Fruit fly (Drosophila melanogaster) whole organism, embryonic: Measurements from ENCODE around the gene RpS12.

Source experiments
- ATbp ChIP-seq: fragments of 200-800 bp; sonication (Bioruptor generic); optimal IDR thresholded peaks from 2 replicates; lab custom pipeline; 2017; ENCODE audit warnings: missing biosample characterization, mild to moderate bottlenecking, missing genetic modification characterization, missing genetic modification reagents
- Aef1 ChIP-seq: fragments of 200-800 bp; sonication (Bioruptor generic); IDR thresholded peaks from 3 replicates; pipeline ENCODE4 v1.3.6; 2022; ENCODE audit warnings: missing biosample characterization, missing genetic modification characterization
- Atf6 ChIP-seq: fragments of 200-800 bp; sonication (Bioruptor generic); IDR thresholded peaks from 2 replicates; pipeline ENCODE4 v1.3.6; 2022; ENCODE audit warnings: missing biosample characterization, missing genetic modification characterization
- B-H2 ChIP-seq: fragments of 200-800 bp; sonication (Bioruptor generic); optimal IDR thresholded peaks from 2 replicates; lab custom pipeline; 2018; ENCODE audit warnings: missing biosample characterization, mild to moderate bottlenecking, missing genetic modification characterization
- CG12391 ChIP-seq: fragments of 200-800 bp; sonication (Bioruptor generic); optimal IDR thresholded peaks from 3 replicates; lab custom pipeline; 2018; ENCODE audit warnings: missing biosample characterization, mild to moderate bottlenecking, missing genetic modification characterization, moderate library complexity
- CG13123 ChIP-seq: fragments of 200-800 bp; sonication (Bioruptor generic); optimal IDR thresholded peaks from 2 replicates; lab custom pipeline; 2016; ENCODE audit warnings: missing biosample characterization, missing genetic modification characterization
- CG15514 ChIP-seq: fragments of 200-800 bp; sonication (Bioruptor generic); optimal IDR thresholded peaks from 3 replicates; lab custom pipeline; 2017; ENCODE audit warnings: missing biosample characterization, missing genetic modification characterization, mild to moderate bottlenecking, moderate library complexity, missing genetic modification reagents
- CG17802 ChIP-seq: fragments of 200-800 bp; sonication (Bioruptor generic); optimal IDR thresholded peaks from 2 replicates; lab custom pipeline; 2018; ENCODE audit warnings: missing biosample characterization, mild to moderate bottlenecking, missing genetic modification characterization, moderate library complexity
- CG17829 ChIP-seq: fragments of 200-800 bp; optimal IDR thresholded peaks from 2 replicates; lab custom pipeline; 2019; ENCODE audit warnings: missing biosample characterization, mild to moderate bottlenecking, missing genetic modification characterization, moderate library complexity
- CG18619 ChIP-seq: fragments of 200-800 bp; sonication (Bioruptor generic); optimal IDR thresholded peaks from 3 replicates; lab custom pipeline; 2017; ENCODE audit warnings: missing biosample characterization, mild to moderate bottlenecking, missing genetic modification characterization
- CG3838 ChIP-seq: fragments of 200-800 bp; sonication (Bioruptor generic); optimal IDR thresholded peaks from 3 replicates; lab custom pipeline; 2016; ENCODE audit warnings: missing biosample characterization, missing genetic modification characterization
- CG3995 ChIP-seq: fragments of 200-800 bp; sonication (Bioruptor generic); optimal IDR thresholded peaks from 3 replicates; lab custom pipeline; 2016; ENCODE audit warnings: missing biosample characterization, missing genetic modification characterization
- CG4360 ChIP-seq: fragments of 200-800 bp; sonication (Bioruptor generic); IDR thresholded peaks from 2 replicates; pipeline ENCODE4 v1.3.6; 2022; ENCODE audit warnings: missing biosample characterization, missing genetic modification characterization
- CG4404 ChIP-seq: fragments of 200-800 bp; sonication (Bioruptor generic); IDR thresholded peaks from 2 replicates; pipeline ENCODE4 v1.3.6; 2022; ENCODE audit warnings: missing biosample characterization, missing genetic modification characterization
- CG4707 ChIP-seq: fragments of 200-800 bp; sonication (Bioruptor generic); optimal IDR thresholded peaks from 2 replicates; lab custom pipeline; 2018; ENCODE audit warnings: missing biosample characterization, mild to moderate bottlenecking, missing genetic modification characterization, moderate library complexity
- CG4820 ChIP-seq: fragments of 200-800 bp; sonication (Bioruptor generic); optimal IDR thresholded peaks from 3 replicates; lab custom pipeline; 2016; ENCODE audit warnings: missing biosample characterization, missing genetic modification characterization
- CG7556 ChIP-seq: fragments of 200-800 bp; sonication (Bioruptor generic); optimal IDR thresholded peaks from 2 replicates; lab custom pipeline; 2017; ENCODE audit warnings: missing biosample characterization, mild to moderate bottlenecking, missing genetic modification characterization
- CG7839 ChIP-seq: fragments of 200-800 bp; sonication (Bioruptor generic); optimal IDR thresholded peaks from 3 replicates; lab custom pipeline; 2018; ENCODE audit warnings: missing biosample characterization, mild to moderate bottlenecking, missing genetic modification characterization, moderate library complexity
- CG8290 ChIP-seq, 3 experiments: fragments of 200-800 bp; sonication (Bioruptor generic); optimal IDR thresholded peaks; 2 replicates each; lab custom pipeline; 2016 to 2019; ENCODE audit warnings: missing biosample characterization in 3 of 3, missing genetic modification characterization in 3 of 3, mild to moderate bottlenecking in 2 of 3, moderate library complexity in 1 of 3
- Dip3 ChIP-seq: fragments of 200-800 bp; sonication (Bioruptor generic); optimal IDR thresholded peaks from 3 replicates; lab custom pipeline; 2016; ENCODE audit warnings: missing biosample characterization, missing genetic modification characterization
- Doc3 ChIP-seq: fragments of 200-800 bp; sonication (Bioruptor generic); IDR thresholded peaks from 3 replicates; pipeline ENCODE4 v1.3.6; 2022; ENCODE audit warnings: missing biosample characterization, missing genetic modification characterization; ENCODE audit not compliant: partially characterized antibody
- HLH3B ChIP-seq: fragments of 200-800 bp; sonication (Bioruptor generic); IDR thresholded peaks from 2 replicates; pipeline ENCODE4 v1.3.6; 2022; ENCODE audit warnings: missing biosample characterization, missing genetic modification characterization
- HmgD ChIP-seq: fragments of 200-800 bp; sonication (Bioruptor generic); optimal IDR thresholded peaks from 3 replicates; lab custom pipeline; 2016; ENCODE audit warnings: missing biosample characterization, missing genetic modification characterization
- HmgZ ChIP-seq: fragments of 200-800 bp; sonication (Bioruptor generic); optimal IDR thresholded peaks from 2 replicates; lab custom pipeline; 2018; ENCODE audit warnings: missing biosample characterization, mild to moderate bottlenecking, missing genetic modification characterization
- Mad ChIP-seq: fragments of 200-800 bp; sonication (Bioruptor generic); optimal IDR thresholded peaks from 2 replicates; lab custom pipeline; 2016; ENCODE audit warnings: missing biosample characterization, missing genetic modification characterization
- Optix ChIP-seq: fragments of 200-800 bp; sonication (Bioruptor generic); IDR thresholded peaks from 3 replicates; pipeline ENCODE4 v1.3.6; 2022; ENCODE audit warnings: missing biosample characterization, missing genetic modification characterization
- Pdp1 ChIP-seq, 2 experiments: fragments of 200-800 bp; sonication (Bioruptor generic); optimal IDR thresholded peaks; 3 replicates each; lab custom pipeline; 2016; ENCODE audit warnings: missing biosample characterization in 2 of 2, missing genetic modification characterization in 2 of 2, mild to moderate bottlenecking in 1 of 2, moderate library complexity in 1 of 2
- Side ChIP-seq: fragments of 200-800 bp; sonication (Bioruptor generic); optimal IDR thresholded peaks from 2 replicates; lab custom pipeline; 2016; ENCODE audit warnings: missing biosample characterization, missing genetic modification characterization
- Tbp ChIP-seq: fragments of >200 bp; optimal IDR thresholded peaks from 2 replicates; lab custom pipeline; 2018; ENCODE audit warnings: missing biosample characterization, missing genetic modification characterization
- Xrp1 ChIP-seq: fragments of 200-800 bp; sonication (Bioruptor generic); IDR thresholded peaks from 2 replicates; pipeline ENCODE4 v1.3.6; 2022; ENCODE audit warnings: missing biosample characterization, missing genetic modification characterization
- ab ChIP-seq: fragments of 200-800 bp; sonication (Bioruptor generic); optimal IDR thresholded peaks from 2 replicates; lab custom pipeline; 2016; ENCODE audit warnings: missing biosample characterization, missing genetic modification characterization
- ara ChIP-seq: fragments of 200-800 bp; sonication (Bioruptor generic); IDR thresholded peaks from 2 replicates; pipeline ENCODE4 v1.3.6; 2022; ENCODE audit warnings: missing biosample characterization, missing genetic modification characterization
- ase ChIP-seq: fragments of 200-800 bp; sonication (Bioruptor generic); IDR thresholded peaks from 3 replicates; pipeline ENCODE4 v1.3.6; 2022; ENCODE audit warnings: missing biosample characterization, missing genetic modification characterization
- az2 ChIP-seq: fragments of 200-800 bp; sonication (Bioruptor generic); optimal IDR thresholded peaks from 3 replicates; lab custom pipeline; 2016; ENCODE audit warnings: missing biosample characterization, missing genetic modification characterization
- bowl ChIP-seq: fragments of 200-800 bp; sonication (Bioruptor generic); IDR thresholded peaks from 2 replicates; pipeline ENCODE4 v1.3.6; 2022; ENCODE audit warnings: missing biosample characterization, missing genetic modification characterization
- btn ChIP-seq: fragments of 200-800 bp; sonication (Bioruptor generic); optimal IDR thresholded peaks from 2 replicates; lab custom pipeline; 2016; ENCODE audit warnings: missing biosample characterization, missing genetic modification characterization
- crol ChIP-seq: fragments of 200-800 bp; sonication (Bioruptor generic); IDR thresholded peaks from 2 replicates; pipeline ENCODE4 v1.3.6; 2022; ENCODE audit warnings: missing biosample characterization, missing genetic modification characterization
- crp ChIP-seq, 2 experiments: fragments of 200-800 bp; sonication (Bioruptor generic); optimal IDR thresholded peaks; 2 replicates in 1 of 2; 3 replicates in 1 of 2; lab custom pipeline; 2017; ENCODE audit warnings: missing biosample characterization in 2 of 2, missing genetic modification characterization in 2 of 2, mild to moderate bottlenecking in 1 of 2, moderate library complexity in 1 of 2
- dm ChIP-seq: fragments of 200-800 bp; sonication (Bioruptor generic); optimal IDR thresholded peaks from 3 replicates; lab custom pipeline; 2016; ENCODE audit warnings: missing biosample characterization, missing genetic modification characterization
- gfzf ChIP-seq: fragments of 200-800 bp; sonication (Bioruptor generic); optimal IDR thresholded peaks from 2 replicates; lab custom pipeline; 2016; ENCODE audit warnings: missing biosample characterization, mild to moderate bottlenecking, missing genetic modification characterization, moderate library complexity
- ham ChIP-seq: fragments of 200-800 bp; sonication (Bioruptor generic); IDR thresholded peaks from 2 replicates; pipeline ENCODE4 v1.3.6; 2022; ENCODE audit warnings: missing biosample characterization, missing genetic modification characterization
- hbn ChIP-seq: fragments of 200-800 bp; sonication (Bioruptor generic); IDR thresholded peaks from 2 replicates; pipeline ENCODE4 v1.3.6; 2022; ENCODE audit warnings: missing biosample characterization, missing genetic modification characterization; ENCODE audit not compliant: partially characterized antibody
- jumu ChIP-seq: fragments of 200-800 bp; sonication (Bioruptor generic); optimal IDR thresholded peaks from 3 replicates; lab custom pipeline; 2016; ENCODE audit warnings: missing biosample characterization, missing genetic modification characterization
- knrl ChIP-seq: fragments of 200-800 bp; sonication (Bioruptor generic); IDR thresholded peaks from 3 replicates; pipeline ENCODE4 v1.3.6; 2022; ENCODE audit warnings: missing biosample characterization, missing genetic modification characterization; ENCODE audit not compliant: partially characterized antibody
- rib ChIP-seq: fragments of 200-800 bp; sonication (Bioruptor generic); IDR thresholded peaks from 2 replicates; pipeline ENCODE4 v1.3.6; 2022; ENCODE audit warnings: missing biosample characterization, missing genetic modification characterization
- salm ChIP-seq: fragments of 200-800 bp; sonication (Bioruptor generic); optimal IDR thresholded peaks from 2 replicates; lab custom pipeline; 2018; ENCODE audit warnings: missing biosample characterization, mild to moderate bottlenecking, missing genetic modification characterization
- sc ChIP-seq, 3 experiments: fragments of >200 bp in 2 of 3; fragments of 200-800 bp in 1 of 3; sonication (Bioruptor generic) in 1 of 3; optimal IDR thresholded peaks; 2 replicates in 2 of 3; 3 replicates in 1 of 3; lab custom pipeline; 2017; ENCODE audit warnings: mild to moderate bottlenecking in 1 of 3, missing biosample characterization in 1 of 3, missing genetic modification characterization in 1 of 3, missing genetic modification reagents in 1 of 3
- sqz ChIP-seq: fragments of 200-800 bp; sonication (Bioruptor generic); optimal IDR thresholded peaks from 3 replicates; lab custom pipeline; 2018; ENCODE audit warnings: missing biosample characterization, mild to moderate bottlenecking, missing genetic modification characterization
- sr ChIP-seq: fragments of 200-800 bp; sonication (Bioruptor generic); IDR thresholded peaks from 3 replicates; pipeline ENCODE4 v1.3.6; 2022; ENCODE audit warnings: missing biosample characterization, missing genetic modification characterization
- tgo ChIP-seq: fragments of 200-800 bp; sonication (Bioruptor generic); IDR thresholded peaks from 3 replicates; pipeline ENCODE4 v1.3.6; 2022; ENCODE audit warnings: missing biosample characterization, missing genetic modification characterization
- yki ChIP-seq: fragments of >200 bp; optimal IDR thresholded peaks from 3 replicates; lab custom pipeline; 2018

RpS12 gene

dm6 chr3L:13006490-13006889, 16.7 kb upstream of the RpS12 start, which contains the start of gene CG11263 (continued):
- TF ChIP-seq HmgZ (tag; lab: Kevin White, UChicago) (peak; percentile 7), CG17802 (tag; lab: Kevin White, UChicago) (no peak), CG18619 (no peak), ATbp (no peak), jumu (GFP tag; lab: Kevin White, UChicago) (peak; percentile 34), crol (GFP tag; lab: Robert Waterston, UW) (no peak), Side (GFP tag; lab: Kevin White, UChicago) (peak; percentile 66), btn (GFP tag; lab: Kevin White, UChicago) (no peak), yki (lab: Kevin White, UChicago) (no peak), CG3995 (GFP tag; lab: Kevin White, UChicago) (no peak), B-H2 (GFP tag; lab: Kevin White, UChicago) (peak; percentile 4), Mad (GFP tag; lab: Kevin White, UChicago) (peak; percentile 19), HmgD (GFP tag; lab: Kevin White, UChicago) (peak; percentile 72), CG17829 (tag; lab: Kevin White, UChicago) (peak; percentile 21), Pdp1 (GFP tag; optimal IDR thresholded peaks at IDR 0.05; lab: Kevin White, UChicago) (peak in 1 of 2 experiments; percentile 31), salm (no peak), CG12391 (peak; percentile 43), Atf6 (no peak), az2 (peak; percentile 36), CG3838 (GFP tag; lab: Kevin White, UChicago) (no peak), ham (GFP tag; lab: Robert Waterston, UW) (no peak), ase (GFP tag; lab: Robert Waterston, UW) (peak; percentile 35; the same call in 1 of the 3 replicates), tgo (GFP tag; lab: Robert Waterston, UW) (peak; percentile 30; the same call in 1 of the 3 replicates), ara (no peak), sqz (GFP tag; lab: Kevin White, UChicago) (no peak), gfzf (GFP tag; lab: Kevin White, UChicago) (peak; percentile 53), Doc3 (peak; percentile 71; the same call in 2 of the 3 replicates), Xrp1 (GFP tag; lab: Robert Waterston, UW) (peak; percentile 60; the same call in 1 of the 2 replicates), CG4707 (GFP tag; lab: Kevin White, UChicago) (no peak), Aef1 (peak; percentile 29; the same call in 1 of the 3 replicates), HLH3B (GFP tag; lab: Robert Waterston, UW) (no peak), ab (no peak), sr (GFP tag; lab: Robert Waterston, UW) (no peak), dm (GFP tag; lab: Kevin White, UChicago) (peak; percentile 54), Dip3 (GFP tag; lab: Kevin White, UChicago) (peak; percentile 56), Optix (no peak), CG7556 (GFP tag; lab: Kevin White, UChicago) (no peak), CG4404 (GFP tag; lab: Robert Waterston, UW) (no peak), CG8290 (GFP tag; optimal IDR thresholded peaks at IDR 0.05; lab: Kevin White, UChicago) (peak; percentile 73), CG8290 (tag; optimal IDR thresholded peaks at IDR 0.05; lab: Kevin White, UChicago) (peak; percentile 21 to 80), CG7839 (tag; lab: Kevin White, UChicago) (peak; percentile 57), crp (GFP tag; optimal IDR thresholded peaks at IDR 0.05; lab: Kevin White, UChicago) (peak in 1 of 2 experiments; percentile 49), hbn (GFP tag; lab: Robert Waterston, UW) (peak; percentile 82), CG4820 (peak; percentile 43), CG15514 (GFP tag; lab: Kevin White, UChicago) (peak; percentile 69), Tbp (GFP tag; lab: Kevin White, UChicago) (no peak), knrl (GFP tag; lab: Robert Waterston, UW) (peak; percentile 79), rib (no peak), CG13123 (GFP tag; lab: Kevin White, UChicago) (no peak), CG4360 (GFP tag; lab: Robert Waterston, UW) (no peak), sc (optimal IDR thresholded peaks at IDR 0.05; lab: Kevin White, UChicago) (no peak), sc (GFP tag; optimal IDR thresholded peaks at IDR 0.05; lab: Kevin White, UChicago) (no peak), bowl (no peak)
